Worm (Caenorhabditis elegans) whole organism, L2 larva: Measurements from ENCODE around the gene F08F1.9.

ENCODE experiments used
- lin-13 ChIP-seq: fragments of 150-350 bp; optimal IDR thresholded peaks from 2 replicates; lab custom pipeline; 2014; ENCODE audit warnings: missing biosample characterization, missing genetic modification reagents, missing genetic modification characterization
- nhr-11 ChIP-seq: fragments of 150-350 bp; optimal IDR thresholded peaks from 2 replicates; lab custom pipeline; 2014; ENCODE audit warnings: missing biosample characterization, missing genetic modification characterization
- ztf-11 ChIP-seq: sonication (generic microtip); optimal IDR thresholded peaks from 2 replicates; lab custom pipeline; 2017; ENCODE audit warnings: missing biosample characterization, missing genetic modification characterization

ce11 chrX:8416819-8417218 is 6.2 kb upstream of the F08F1.9 start, which contains the start of gene ced-8:
- no peak for TF ChIP-seq ztf-11 (tag; lab: Kevin White, UChicago)
- TF ChIP-seq lin-13 = no peak
- TF ChIP-seq nhr-11 (tag; lab: Kevin White, UChicago) = no peak
